Fruit fly (Drosophila melanogaster): ENCODE results near the gene retinin.

retinin gene

DNA sequence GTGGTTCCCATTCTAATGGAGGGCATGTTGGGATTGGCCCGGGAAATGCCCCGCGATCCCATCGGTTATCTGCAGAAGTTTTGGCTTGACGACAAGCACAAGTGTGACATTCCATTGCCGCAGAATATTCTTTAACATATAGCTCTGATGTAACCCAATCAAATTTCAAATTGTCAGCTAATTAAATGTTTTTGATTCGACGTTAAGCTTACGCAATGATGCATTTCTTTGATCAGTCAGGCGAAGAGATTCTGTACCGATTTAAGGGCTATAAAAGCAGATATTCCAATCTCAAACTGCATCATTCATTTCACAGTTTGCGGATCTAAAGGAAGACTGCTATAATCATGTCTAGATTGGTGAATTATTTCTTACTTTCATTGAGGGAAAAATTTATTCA, at the start of gene retinin:
Gene retinin, plus strand, starts transcription at position 301 of the 400 bp plus-strand sequence.
- TF ChIP-seq CG32264 (GFP tag; optimal IDR thresholded peaks at IDR 0.05) (no peak), CrebA (GFP tag; optimal IDR thresholded peaks at IDR 0.05; ENCODE audit: borderline replicate concordance) (no peak), OdsH (GFP tag; optimal IDR thresholded peaks at IDR 0.05) (no peak), brk (GFP tag; optimal IDR thresholded peaks at IDR 0.05) (no peak), psq (GFP tag; optimal IDR thresholded peaks at IDR 0.05) (no peak), Abd-B (GFP tag; optimal IDR thresholded peaks at IDR 0.05) (no peak), sage (GFP tag; optimal IDR thresholded peaks at IDR 0.05) (no peak), HLH106 (tag; optimal IDR thresholded peaks at IDR 0.05) (no peak), jim (GFP tag; optimal IDR thresholded peaks at IDR 0.05) (no peak), lola (GFP tag; optimal IDR thresholded peaks at IDR 0.05) (no peak), dmrt93B (GFP tag; optimal IDR thresholded peaks at IDR 0.05) (no peak), fru (GFP tag; optimal IDR thresholded peaks at IDR 0.05) (no peak), h (GFP tag; optimal IDR thresholded peaks at IDR 0.05) (no peak), Myc (optimal IDR thresholded peaks at IDR 0.05) (no peak), Hnf4 (GFP tag; optimal IDR thresholded peaks at IDR 0.05) (no peak), Dfd (GFP tag; optimal IDR thresholded peaks at IDR 0.05) (no peak), Rel (GFP tag; optimal IDR thresholded peaks at IDR 0.05) (no peak), Rel (tag; optimal IDR thresholded peaks at IDR 0.05) (no peak), br (GFP tag; optimal IDR thresholded peaks at IDR 0.05) (no peak), dsf (GFP tag; optimal IDR thresholded peaks at IDR 0.05; ENCODE audit: borderline replicate concordance) (no peak), foxo (GFP tag; optimal IDR thresholded peaks at IDR 0.05) (no peak)

DNA sequence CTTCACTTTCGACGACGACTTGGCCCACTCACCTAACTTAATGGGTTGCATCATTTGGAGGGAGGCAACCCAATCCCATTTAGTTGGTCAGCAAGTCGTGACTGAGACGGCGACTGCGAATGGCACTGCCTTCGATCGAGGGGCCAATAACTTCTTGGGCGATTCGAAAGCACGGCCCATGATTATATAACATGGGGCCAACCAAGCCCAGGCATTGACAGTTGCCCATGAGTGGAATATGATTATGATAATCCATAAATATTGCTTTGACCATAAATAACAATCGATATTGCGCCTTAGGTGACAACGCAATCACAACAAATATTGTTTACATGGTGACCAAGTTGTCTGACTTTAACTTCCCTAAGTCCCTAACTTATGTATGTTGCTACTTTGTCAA, 47.9 kb upstream of the retinin start, which contains the start of gene CG13048:
Gene CG13048, minus strand, starts transcription at position 101 of the 400 bp plus-strand sequence.
- TF ChIP-seq lola (GFP tag; optimal IDR thresholded peaks at IDR 0.05) (no peak), dmrt93B (GFP tag; optimal IDR thresholded peaks at IDR 0.05) (no peak), Hnf4 (GFP tag; optimal IDR thresholded peaks at IDR 0.05) (no peak), tai (GFP tag; optimal IDR thresholded peaks at IDR 0.05) (no peak), Hr83 (GFP tag; optimal IDR thresholded peaks at IDR 0.05; ENCODE audit: poor library complexity, severe bottlenecking) (no peak), Dif (GFP tag; optimal IDR thresholded peaks at IDR 0.05; ENCODE audit: partially characterized antibody) (no peak), sage (GFP tag; optimal IDR thresholded peaks at IDR 0.05) (no peak), N (GFP tag; optimal IDR thresholded peaks at IDR 0.05) (no peak), Sp1 (GFP tag; optimal IDR thresholded peaks at IDR 0.05) (no peak), Rel (GFP tag; optimal IDR thresholded peaks at IDR 0.05) (no peak), Rel (tag; optimal IDR thresholded peaks at IDR 0.05) (no peak), CG32264 (GFP tag; optimal IDR thresholded peaks at IDR 0.05) (no peak), Jra (GFP tag; optimal IDR thresholded peaks at IDR 0.05) (no peak), Vsx2 (GFP tag; optimal IDR thresholded peaks at IDR 0.05; ENCODE audit: partially characterized antibody) (no peak), pan (optimal IDR thresholded peaks at IDR 0.05) (no peak), Myc (optimal IDR thresholded peaks at IDR 0.05) (no peak)

DNA sequence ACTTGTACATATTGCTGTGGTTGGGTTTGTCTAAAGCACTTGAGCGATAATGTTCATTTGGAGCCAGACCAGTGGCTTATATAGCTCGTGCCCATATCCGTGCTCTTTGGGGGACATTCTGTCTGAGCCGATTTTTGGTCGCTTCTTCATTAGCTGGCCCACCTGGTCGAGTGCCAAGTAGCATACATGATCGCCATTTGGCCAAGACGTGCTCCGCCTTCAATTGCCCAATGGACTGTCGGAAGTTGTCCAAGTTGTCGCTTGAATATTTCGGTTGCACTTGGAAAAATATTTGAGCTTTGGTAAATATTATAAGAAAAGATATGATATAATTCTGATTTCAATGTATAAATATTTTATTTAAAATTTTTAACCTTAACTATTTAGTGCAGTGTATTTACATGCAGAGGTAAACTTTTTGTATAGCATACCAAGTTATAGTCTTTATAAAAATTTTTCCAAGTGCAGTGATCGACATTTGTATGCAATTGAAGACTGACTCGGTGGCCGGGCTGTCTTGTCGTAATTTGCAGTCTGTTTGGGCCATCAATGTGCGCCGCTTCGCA, 46.3 kb upstream of the retinin start, which contains the start of gene CG13047:
Gene CG13047, minus strand, starts transcription at position 51 of the 566 bp plus-strand sequence.
- no peak for TF ChIP-seq Jra (GFP tag; optimal IDR thresholded peaks at IDR 0.05)
- TF ChIP-seq foxo (GFP tag; optimal IDR thresholded peaks at IDR 0.05) = no peak
- TF ChIP-seq rgr (GFP tag; optimal IDR thresholded peaks at IDR 0.05) = no peak
- no peak for TF ChIP-seq Rel (GFP tag; optimal IDR thresholded peaks at IDR 0.05)
- no peak for TF ChIP-seq Rel (tag; optimal IDR thresholded peaks at IDR 0.05)

DNA sequence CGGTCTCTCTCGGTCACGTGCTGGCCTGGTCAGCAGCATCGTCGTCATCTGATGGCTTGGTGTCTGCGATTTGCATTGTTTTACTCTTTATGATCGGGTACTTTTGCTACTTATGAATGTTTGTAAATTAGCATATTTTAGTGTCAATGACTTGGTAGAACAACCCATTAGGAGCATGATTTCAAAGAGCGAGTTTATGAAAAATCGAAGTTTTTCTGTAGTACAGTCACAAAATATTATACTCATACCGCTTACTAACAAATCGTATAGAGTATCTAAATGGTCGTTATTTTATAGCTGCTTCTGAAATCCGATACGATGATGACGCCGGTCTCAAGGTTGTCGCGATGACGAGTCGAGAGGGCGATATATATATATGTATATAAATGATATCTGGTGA, 45.5 kb upstream of the retinin start:
- TF ChIP-seq foxo (GFP tag; optimal IDR thresholded peaks at IDR 0.05) (peak in 1 of 2 experiments; percentile 36), psq (GFP tag; optimal IDR thresholded peaks at IDR 0.05) (no peak), rgr (GFP tag; optimal IDR thresholded peaks at IDR 0.05) (peak; percentile 51), fru (GFP tag; optimal IDR thresholded peaks at IDR 0.05) (peak; percentile 50), HLH106 (tag; optimal IDR thresholded peaks at IDR 0.05) (peak; percentile 42), OdsH (GFP tag; optimal IDR thresholded peaks at IDR 0.05) (peak; percentile 34), woc (GFP tag; optimal IDR thresholded peaks at IDR 0.05) (peak; percentile 43), dsf (GFP tag; optimal IDR thresholded peaks at IDR 0.05; ENCODE audit: borderline replicate concordance) (no peak), Jra (GFP tag; optimal IDR thresholded peaks at IDR 0.05) (no peak), CrebA (GFP tag; optimal IDR thresholded peaks at IDR 0.05; ENCODE audit: borderline replicate concordance) (no peak), Rel (GFP tag; optimal IDR thresholded peaks at IDR 0.05) (no peak), Rel (tag; optimal IDR thresholded peaks at IDR 0.05) (no peak), Abd-B (GFP tag; optimal IDR thresholded peaks at IDR 0.05) (no peak), Mio (GFP tag; optimal IDR thresholded peaks at IDR 0.05) (no peak), N (GFP tag; optimal IDR thresholded peaks at IDR 0.05) (no peak), sage (GFP tag; optimal IDR thresholded peaks at IDR 0.05) (no peak), sv (GFP tag; optimal IDR thresholded peaks at IDR 0.05) (no peak), GATAd (GFP tag; optimal IDR thresholded peaks at IDR 0.05) (no peak), ey (GFP tag; optimal IDR thresholded peaks at IDR 0.05) (peak; percentile 32), br (GFP tag; optimal IDR thresholded peaks at IDR 0.05) (peak; percentile 53), h (GFP tag; optimal IDR thresholded peaks at IDR 0.05) (peak; percentile 53), Hnf4 (GFP tag; optimal IDR thresholded peaks at IDR 0.05) (peak; percentile 13), Hr83 (GFP tag; optimal IDR thresholded peaks at IDR 0.05; ENCODE audit: poor library complexity, severe bottlenecking) (no peak), tai (GFP tag; optimal IDR thresholded peaks at IDR 0.05) (no peak)
